Fruit fly (Drosophila melanogaster): ENCODE results near the gene CG42564.
A peak's percentile ranks its signal among the peaks of the same experiment; 100 is the strongest.

CG42564 gene

DNA sequence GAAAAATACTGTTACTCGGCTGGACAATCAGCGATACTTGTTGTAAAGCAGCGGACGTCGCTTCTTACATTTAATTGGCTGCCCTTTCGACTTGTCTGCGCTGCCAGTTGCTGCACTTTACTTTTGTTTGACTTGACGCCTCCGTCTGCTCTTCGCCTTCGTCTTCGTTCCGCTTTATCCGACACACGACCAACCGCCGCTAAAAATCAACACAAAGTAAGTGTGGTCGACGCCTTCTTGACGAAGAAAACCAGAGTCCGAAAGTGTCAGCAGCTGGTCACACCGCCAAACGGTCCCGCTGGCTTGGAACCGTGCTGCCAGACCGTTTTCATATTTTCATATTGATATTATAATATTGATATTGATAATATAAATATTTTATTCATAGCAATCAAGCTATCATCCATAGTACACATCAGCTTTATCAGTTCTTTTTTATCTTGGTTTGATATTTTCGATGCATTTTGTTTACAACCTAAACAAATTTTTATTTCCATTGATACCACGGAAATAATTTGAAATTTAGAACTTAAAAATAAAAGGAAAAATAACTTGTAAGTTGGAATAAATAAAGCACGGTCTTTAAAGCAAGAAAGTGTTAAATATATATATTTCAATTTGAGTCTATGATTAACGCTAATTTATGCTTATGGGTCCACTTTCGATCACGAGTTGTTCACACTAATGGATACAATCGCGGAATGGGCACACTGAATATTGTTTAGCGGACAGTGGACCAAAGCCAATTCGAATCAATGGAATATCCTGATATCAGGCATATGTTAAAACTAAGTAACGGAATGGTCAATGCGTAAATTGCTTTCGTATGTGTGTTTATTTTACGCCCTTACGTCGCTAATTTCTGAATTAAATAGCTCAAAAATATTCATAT, 31.6 kb downstream of the CG42564 start, which contains the start of gene Dmtn (continued):
- no peak for TF ChIP-seq unpg (GFP tag; optimal IDR thresholded peaks at IDR 0.05)
- no peak for TF ChIP-seq ara (GFP tag; IDR thresholded peaks at IDR 0.05)
- TF ChIP-seq CG4328 (GFP tag; optimal IDR thresholded peaks at IDR 0.05), result no peak
- TF ChIP-seq MTF-1 (GFP tag; optimal IDR thresholded peaks at IDR 0.05; ENCODE audit: borderline replicate concordance), result peak; percentile 63
- TF ChIP-seq CG11247 (GFP tag; IDR thresholded peaks at IDR 0.05), result no peak
- peak; percentile 39 for TF ChIP-seq Fer1 (GFP tag; optimal IDR thresholded peaks at IDR 0.05)
- TF ChIP-seq gfzf (GFP tag; optimal IDR thresholded peaks at IDR 0.05), result peak; percentile 64
- TF ChIP-seq Ets65A (GFP tag), result no peak
- TF ChIP-seq CG15269 (tag; optimal IDR thresholded peaks at IDR 0.05), result peak; percentile 36
- peak; percentile 6 for TF ChIP-seq ems (GFP tag; optimal IDR thresholded peaks at IDR 0.05)
- TF ChIP-seq CG18764 (GFP tag; optimal IDR thresholded peaks at IDR 0.05), result no peak
- TF ChIP-seq nmo (GFP tag; optimal IDR thresholded peaks at IDR 0.05), result peak; percentile 47
- TF ChIP-seq CG1603 (tag; optimal IDR thresholded peaks at IDR 0.05), result peak; percentile 63
- peak; percentile 1 for TF ChIP-seq bigmax (GFP tag; optimal IDR thresholded peaks at IDR 0.05)
- no peak for TF ChIP-seq CG6175 (GFP tag; IDR thresholded peaks at IDR 0.05)
- TF ChIP-seq CG12659 (GFP tag; optimal IDR thresholded peaks at IDR 0.05), result peak; percentile 56
- no peak for TF ChIP-seq ttk (GFP tag; IDR thresholded peaks at IDR 0.05)
- peak; percentile 44 for TF ChIP-seq CG6813 (GFP tag; optimal IDR thresholded peaks at IDR 0.05)
- TF ChIP-seq Sin3A (optimal IDR thresholded peaks at IDR 0.05), result peak; percentile 33
- peak; percentile 24 for TF ChIP-seq ac (GFP tag; optimal IDR thresholded peaks at IDR 0.05)
- TF ChIP-seq Xbp1 (GFP tag; optimal IDR thresholded peaks at IDR 0.05), result peak; percentile 13
- no peak for TF ChIP-seq row (GFP tag; IDR thresholded peaks at IDR 0.05)
- no peak for TF ChIP-seq Mad (GFP tag; optimal IDR thresholded peaks at IDR 0.05)
- peak; percentile 2 for TF ChIP-seq slp2 (GFP tag; optimal IDR thresholded peaks at IDR 0.05)
- no peak for TF ChIP-seq CG11085 (GFP tag; IDR thresholded peaks at IDR 0.05)
- TF ChIP-seq CG1233 (GFP tag; optimal IDR thresholded peaks at IDR 0.05), result no peak
- TF ChIP-seq CG2129 (GFP tag; IDR thresholded peaks at IDR 0.05; ENCODE audit: partially characterized antibody), result no peak
- TF ChIP-seq CG10654 (GFP tag; optimal IDR thresholded peaks at IDR 0.05), result peak; percentile 7
- TF ChIP-seq gem (tag; optimal IDR thresholded peaks at IDR 0.05), result peak; percentile 48
- TF ChIP-seq CG6654 (GFP tag; optimal IDR thresholded peaks at IDR 0.05), result no peak
- TF ChIP-seq bsh (GFP tag; optimal IDR thresholded peaks at IDR 0.05), result peak in 1 of 2 experiments; percentile 20
- TF ChIP-seq nom (GFP tag; optimal IDR thresholded peaks at IDR 0.05), result peak; percentile 49
- TF ChIP-seq CG11696 (GFP tag; IDR thresholded peaks at IDR 0.05), result no peak
- TF ChIP-seq CrebB (tag; optimal IDR thresholded peaks at IDR 0.05), result peak; percentile 34
- TF ChIP-seq Drgx (GFP tag; IDR thresholded peaks at IDR 0.05), result no peak
- peak; percentile 30 for TF ChIP-seq caup (GFP tag; optimal IDR thresholded peaks at IDR 0.05; ENCODE audit: severe bottlenecking)
- TF ChIP-seq CG16815 (GFP tag; optimal IDR thresholded peaks at IDR 0.05), result no peak
- no peak for TF ChIP-seq ken (GFP tag; IDR thresholded peaks at IDR 0.05)
- peak in 1 of 3 experiments; percentile 20 for TF ChIP-seq lola (GFP tag; optimal IDR thresholded peaks at IDR 0.05)
- peak; percentile 58 for TF ChIP-seq CG14710 (tag; optimal IDR thresholded peaks at IDR 0.05)
- no peak for TF ChIP-seq CG13296 (GFP tag; optimal IDR thresholded peaks at IDR 0.05)
- peak; percentile 24 for TF ChIP-seq CHES-1-like (GFP tag; optimal IDR thresholded peaks at IDR 0.05)
- peak; percentile 38 for TF ChIP-seq mirr (GFP tag; optimal IDR thresholded peaks at IDR 0.05)
- no peak for TF ChIP-seq Tbp (GFP tag; optimal IDR thresholded peaks at IDR 0.05)
- TF ChIP-seq CG12219 (GFP tag; optimal IDR thresholded peaks at IDR 0.05), result no peak
- TF ChIP-seq CG9817 (tag; optimal IDR thresholded peaks at IDR 0.05), result peak; percentile 15
- no peak for TF ChIP-seq CG14014 (GFP tag; IDR thresholded peaks at IDR 0.05)
- TF ChIP-seq CG34422 (GFP tag; IDR thresholded peaks at IDR 0.05), result no peak

Data from whole organism, embryonic.